Fruit fly (Drosophila melanogaster) whole organism, wandering third instar larva: ENCODE results near the gene CG2147.

Source experiments
- Dfd ChIP-seq: fragments of >200 bp; optimal IDR thresholded peaks from 2 replicates; lab custom pipeline; 2017; ENCODE audit warnings: missing biosample characterization, missing genetic modification characterization
- Myc ChIP-seq: fragments of >200 bp; optimal IDR thresholded peaks from 2 replicates; lab custom pipeline; 2017
- Sp1 ChIP-seq: fragments of 200-800 bp; sonication (Bioruptor generic); optimal IDR thresholded peaks from 3 replicates; lab custom pipeline; 2019; ENCODE audit warnings: missing biosample characterization, mild to moderate bottlenecking, missing genetic modification characterization, moderate library complexity
- fru ChIP-seq: fragments of 200-800 bp; sonication (Bioruptor generic); optimal IDR thresholded peaks from 3 replicates; lab custom pipeline; 2016; ENCODE audit warnings: missing biosample characterization, mild to moderate bottlenecking, missing genetic modification characterization
- psq ChIP-seq: fragments of 200-800 bp; sonication (Bioruptor generic); optimal IDR thresholded peaks from 3 replicates; lab custom pipeline; 2017; ENCODE audit warnings: missing biosample characterization, mild to moderate bottlenecking, missing genetic modification characterization, moderate library complexity
- usp ChIP-seq: fragments of >200 bp; optimal IDR thresholded peaks from 2 replicates; lab custom pipeline; 2017; ENCODE audit warnings: missing biosample characterization, missing genetic modification characterization

dm6 chrX:8254739-8255326 is 14.3 kb downstream of the CG2147 start:
- TF ChIP-seq fru (GFP tag; lab: Kevin White, UChicago) (peak; percentile 55), Myc (lab: Kevin White, UChicago) (no peak), usp (GFP tag; lab: Kevin White, UChicago) (no peak), Sp1 (GFP tag; lab: Kevin White, UChicago) (no peak), Dfd (GFP tag; lab: Kevin White, UChicago) (no peak), psq (no peak)
